Worm (Caenorhabditis elegans) whole organism, dauer: ENCODE data around the gene Y73F8A.14.

Experiments
- unc-62 ChIP-seq: sonication (generic microtip); optimal IDR thresholded peaks from 2 replicates; lab custom pipeline; 2017; ENCODE audit warnings: missing biosample characterization, missing genetic modification reagents, missing genetic modification characterization

Y73F8A.14 gene

ce11 chrIV:15280219-15280618 is 38.7 kb downstream of the Y73F8A.14 start:
- no peak for TF ChIP-seq unc-62 (GFP tag; lab: Kevin White, UChicago)

ce11 chrIV:15275363-15275854 is 43.5 kb downstream of the Y73F8A.14 start, which contains the start of gene ccg-1:
Gene ccg-1 (minus strand): TSS chrIV:15275804.
- no peak for TF ChIP-seq unc-62 (GFP tag; lab: Kevin White, UChicago)

- TF ChIP-seq unc-62 (GFP tag; lab: Kevin White, UChicago): no peak
Observed at ce11 chrIV:15274063-15274462, 44.8 kb downstream of the Y73F8A.14 start.
